Fruit fly (Drosophila melanogaster) whole organism, prepupa: ENCODE data around the gene CG6654.

Experiments used
- Blimp-1 ChIP-seq: fragments of 200-800 bp; sonication (Bioruptor generic); optimal IDR thresholded peaks from 3 replicates; lab custom pipeline; 2017; ENCODE audit warnings: missing biosample characterization, missing genetic modification characterization, mild to moderate bottlenecking, moderate library complexity, missing genetic modification reagents
- CG10669 ChIP-seq: fragments of 200-800 bp; sonication (Bioruptor generic); optimal IDR thresholded peaks from 3 replicates; lab custom pipeline; 2018; ENCODE audit warnings: missing biosample characterization, mild to moderate bottlenecking, missing genetic modification characterization, moderate library complexity
- CG16779 ChIP-seq: fragments of 200-800 bp; sonication (Bioruptor generic); optimal IDR thresholded peaks from 3 replicates; lab custom pipeline; 2017; ENCODE audit warnings: missing biosample characterization, mild to moderate bottlenecking, missing genetic modification characterization
- CG3032 ChIP-seq: fragments of 200-800 bp; optimal IDR thresholded peaks from 2 replicates; lab custom pipeline; 2019; ENCODE audit warnings: missing biosample characterization, mild to moderate bottlenecking, missing genetic modification characterization, moderate library complexity
- CG6163 ChIP-seq: fragments of 200-800 bp; sonication (Bioruptor generic); IDR thresholded peaks from 3 replicates; pipeline ENCODE4 v1.3.6; 2022; ENCODE audit warnings: missing biosample characterization, missing genetic modification characterization
- CG6276 ChIP-seq: fragments of 200-800 bp; sonication (Bioruptor generic); optimal IDR thresholded peaks from 2 replicates; lab custom pipeline; 2017; ENCODE audit warnings: missing biosample characterization, mild to moderate bottlenecking, missing genetic modification characterization
- Ets96B ChIP-seq: fragments of 200-800 bp; optimal IDR thresholded peaks from 2 replicates; lab custom pipeline; 2019; ENCODE audit warnings: missing biosample characterization, mild to moderate bottlenecking, missing genetic modification characterization, moderate library complexity
- Hr39 ChIP-seq: fragments of 200-800 bp; sonication (Bioruptor generic); optimal IDR thresholded peaks from 2 replicates; lab custom pipeline; 2016; ENCODE audit warnings: missing biosample characterization, missing genetic modification characterization
- cyc ChIP-seq: fragments of 200-800 bp; sonication (Bioruptor generic); optimal IDR thresholded peaks from 3 replicates; lab custom pipeline; 2016; ENCODE audit warnings: missing biosample characterization, missing genetic modification characterization
- eg ChIP-seq: fragments of 200-800 bp; sonication (Bioruptor generic); IDR thresholded peaks from 3 replicates; pipeline ENCODE4 v1.3.6; 2022; ENCODE audit warnings: missing biosample characterization, missing genetic modification characterization
- esn ChIP-seq: fragments of 200-800 bp; sonication (Bioruptor generic); optimal IDR thresholded peaks from 2 replicates; lab custom pipeline; 2016; ENCODE audit warnings: missing biosample characterization, mild to moderate bottlenecking, missing genetic modification characterization, moderate library complexity
- fd59A ChIP-seq: fragments of 200-800 bp; sonication (Bioruptor generic); optimal IDR thresholded peaks from 2 replicates; lab custom pipeline; 2017; ENCODE audit warnings: missing biosample characterization, mild to moderate bottlenecking, missing genetic modification characterization, missing genetic modification reagents

- TF ChIP-seq Ets96B (tag; lab: Kevin White, UChicago), result no peak
- no peak for TF ChIP-seq Blimp-1
- TF ChIP-seq eg, result no peak
- no peak for TF ChIP-seq CG10669 (GFP tag; lab: Kevin White, UChicago)
- peak; percentile 60 for TF ChIP-seq CG6163 (GFP tag; lab: Robert Waterston, UW)
- peak; percentile 38 for TF ChIP-seq esn (GFP tag; lab: Kevin White, UChicago)
- peak; percentile 4 for TF ChIP-seq CG16779 (tag; lab: Kevin White, UChicago)
- TF ChIP-seq fd59A (GFP tag; lab: Kevin White, UChicago), result no peak
- TF ChIP-seq CG3032 (tag; lab: Kevin White, UChicago), result no peak
- TF ChIP-seq Hr39 (GFP tag; lab: Kevin White, UChicago), result no peak
- TF ChIP-seq cyc (GFP tag; lab: Kevin White, UChicago), result no peak
- TF ChIP-seq CG6276 (GFP tag; lab: Kevin White, UChicago), result no peak
These were observed 30.0 kb upstream of the CG6654 start for dm6 chr3R:15243452-15243851.
